Worm (Caenorhabditis elegans): ENCODE results near the gene srt-30.

srt-30 gene

ce11 chrV:3814009-3814408, 13.7 kb upstream of the srt-30 start:
- no peak for TF ChIP-seq T22C8.4 (GFP tag; IDR thresholded peaks at IDR 0.05)
- no peak for TF ChIP-seq cog-1 (tag; optimal IDR thresholded peaks at IDR 0.05)
- TF ChIP-seq med-1 (GFP tag; optimal IDR thresholded peaks at IDR 0.05; ENCODE audit: insufficient read depth) = no peak
- TF ChIP-seq flt-1 (GFP tag; IDR thresholded peaks at IDR 0.05) = no peak
- no peak for TF ChIP-seq ztf-29 (GFP tag; IDR thresholded peaks at IDR 0.05)
- no peak for TF ChIP-seq tab-1 (GFP tag; IDR thresholded peaks at IDR 0.05)
- no peak for TF ChIP-seq ref-1 (GFP tag; conservative IDR thresholded peaks at IDR 0.05)
- no peak for TF ChIP-seq ztf-23 (GFP tag; IDR thresholded peaks at IDR 0.05)
- TF ChIP-seq klf-2 (GFP tag; conservative IDR thresholded peaks at IDR 0.05) = no peak

- TF ChIP-seq tab-1 (GFP tag; IDR thresholded peaks at IDR 0.05) = no peak
- TF ChIP-seq T22C8.4 (GFP tag; IDR thresholded peaks at IDR 0.05) = no peak
- no peak for TF ChIP-seq cog-1 (tag; optimal IDR thresholded peaks at IDR 0.05)
- TF ChIP-seq med-1 (GFP tag; optimal IDR thresholded peaks at IDR 0.05; ENCODE audit: insufficient read depth) = no peak
- no peak for TF ChIP-seq klf-2 (GFP tag; conservative IDR thresholded peaks at IDR 0.05)
- no peak for TF ChIP-seq ztf-23 (GFP tag; IDR thresholded peaks at IDR 0.05)
- no peak for TF ChIP-seq flt-1 (GFP tag; IDR thresholded peaks at IDR 0.05)
- TF ChIP-seq ref-1 (GFP tag; conservative IDR thresholded peaks at IDR 0.05) = no peak
- TF ChIP-seq ztf-29 (GFP tag; IDR thresholded peaks at IDR 0.05) = no peak
Measured at ce11 chrV:3812291-3812690, 12.0 kb upstream of the srt-30 start, which contains the start of gene scl-12. TSS of gene scl-12 (plus strand) at chrV:3812591.

- TF ChIP-seq ref-1 (GFP tag; conservative IDR thresholded peaks at IDR 0.05) = no peak
- no peak for TF ChIP-seq med-1 (GFP tag; optimal IDR thresholded peaks at IDR 0.05; ENCODE audit: insufficient read depth)
- TF ChIP-seq klf-2 (GFP tag; conservative IDR thresholded peaks at IDR 0.05) = no peak
Measured at ce11 chrV:3811541-3811940, 11.3 kb upstream of the srt-30 start, which contains the start of gene scl-13. TSS of gene scl-13 (minus strand) at chrV:3811641.

- no peak for TF ChIP-seq ztf-29 (GFP tag; IDR thresholded peaks at IDR 0.05)
- no peak for TF ChIP-seq ref-1 (GFP tag; conservative IDR thresholded peaks at IDR 0.05)
Measured at ce11 chrV:3810035-3810434, 9.8 kb upstream of the srt-30 start.

- no peak for TF ChIP-seq ztf-29 (GFP tag; IDR thresholded peaks at IDR 0.05)
- TF ChIP-seq T22C8.4 (GFP tag; IDR thresholded peaks at IDR 0.05) = no peak
- TF ChIP-seq flt-1 (GFP tag; IDR thresholded peaks at IDR 0.05) = no peak
- TF ChIP-seq tab-1 (GFP tag; IDR thresholded peaks at IDR 0.05) = no peak
- TF ChIP-seq ref-1 (GFP tag; conservative IDR thresholded peaks at IDR 0.05) = no peak
- no peak for TF ChIP-seq klf-2 (GFP tag; conservative IDR thresholded peaks at IDR 0.05)
- no peak for TF ChIP-seq ztf-23 (GFP tag; IDR thresholded peaks at IDR 0.05)
- no peak for TF ChIP-seq cog-1 (tag; optimal IDR thresholded peaks at IDR 0.05)
- no peak for TF ChIP-seq med-1 (GFP tag; optimal IDR thresholded peaks at IDR 0.05; ENCODE audit: insufficient read depth)
Measured at ce11 chrV:3808336-3808735, 8.1 kb upstream of the srt-30 start, which contains the start of gene srw-6. TSS of gene srw-6 (plus strand) at chrV:3808636.

- no peak for TF ChIP-seq T22C8.4 (GFP tag; IDR thresholded peaks at IDR 0.05)
- no peak for TF ChIP-seq ztf-23 (GFP tag; IDR thresholded peaks at IDR 0.05)
- TF ChIP-seq ref-1 (GFP tag; conservative IDR thresholded peaks at IDR 0.05) = no peak
- no peak for TF ChIP-seq tab-1 (GFP tag; IDR thresholded peaks at IDR 0.05)
Measured at ce11 chrV:3807846-3808245, 7.6 kb upstream of the srt-30 start.

- TF ChIP-seq ref-1 (GFP tag; conservative IDR thresholded peaks at IDR 0.05) (no peak), klf-2 (GFP tag; conservative IDR thresholded peaks at IDR 0.05) (no peak), tab-1 (GFP tag; IDR thresholded peaks at IDR 0.05) (no peak), ztf-23 (GFP tag; IDR thresholded peaks at IDR 0.05) (no peak), ztf-29 (GFP tag; IDR thresholded peaks at IDR 0.05) (no peak), flt-1 (GFP tag; IDR thresholded peaks at IDR 0.05) (no peak), med-1 (GFP tag; optimal IDR thresholded peaks at IDR 0.05; ENCODE audit: insufficient read depth) (no peak), T22C8.4 (GFP tag; IDR thresholded peaks at IDR 0.05) (no peak), cog-1 (tag; optimal IDR thresholded peaks at IDR 0.05) (no peak)
Measured at ce11 chrV:3805961-3806360, 5.7 kb upstream of the srt-30 start, which contains the start of gene srw-7. TSS of gene srw-7 (plus strand) at chrV:3806261.

- TF ChIP-seq ztf-29 (GFP tag; IDR thresholded peaks at IDR 0.05) (no peak), klf-2 (GFP tag; conservative IDR thresholded peaks at IDR 0.05) (no peak), cog-1 (tag; optimal IDR thresholded peaks at IDR 0.05) (no peak), flt-1 (GFP tag; IDR thresholded peaks at IDR 0.05) (no peak), ref-1 (GFP tag; conservative IDR thresholded peaks at IDR 0.05) (no peak), tab-1 (GFP tag; IDR thresholded peaks at IDR 0.05) (no peak), ztf-23 (GFP tag; IDR thresholded peaks at IDR 0.05) (no peak), T22C8.4 (GFP tag; IDR thresholded peaks at IDR 0.05) (no peak), med-1 (GFP tag; optimal IDR thresholded peaks at IDR 0.05; ENCODE audit: insufficient read depth) (no peak)
Measured at ce11 chrV:3805499-3805898, 5.2 kb upstream of the srt-30 start, which contains the start of gene R08F11.4. TSS of gene R08F11.4 (minus strand) at chrV:3805527.

- TF ChIP-seq tab-1 (GFP tag; IDR thresholded peaks at IDR 0.05) (no peak), klf-2 (GFP tag; conservative IDR thresholded peaks at IDR 0.05) (no peak), cog-1 (tag; optimal IDR thresholded peaks at IDR 0.05) (no peak), med-1 (GFP tag; optimal IDR thresholded peaks at IDR 0.05; ENCODE audit: insufficient read depth) (no peak), ztf-23 (GFP tag; IDR thresholded peaks at IDR 0.05) (no peak), ref-1 (GFP tag; conservative IDR thresholded peaks at IDR 0.05) (no peak), T22C8.4 (GFP tag; IDR thresholded peaks at IDR 0.05) (no peak), flt-1 (GFP tag; IDR thresholded peaks at IDR 0.05) (no peak), ztf-29 (GFP tag; IDR thresholded peaks at IDR 0.05) (no peak)
Measured at ce11 chrV:3803343-3803742, 3.1 kb upstream of the srt-30 start, which contains the start of gene cyp-33C8. TSS of gene cyp-33C8 (minus strand) at chrV:3803542.

- no peak for TF ChIP-seq flt-1 (GFP tag; IDR thresholded peaks at IDR 0.05)
- TF ChIP-seq klf-2 (GFP tag; conservative IDR thresholded peaks at IDR 0.05) = no peak
- no peak for TF ChIP-seq T22C8.4 (GFP tag; IDR thresholded peaks at IDR 0.05)
- no peak for TF ChIP-seq tab-1 (GFP tag; IDR thresholded peaks at IDR 0.05)
- TF ChIP-seq med-1 (GFP tag; optimal IDR thresholded peaks at IDR 0.05; ENCODE audit: insufficient read depth) = no peak
- TF ChIP-seq ref-1 (GFP tag; conservative IDR thresholded peaks at IDR 0.05) = no peak
- no peak for TF ChIP-seq ztf-29 (GFP tag; IDR thresholded peaks at IDR 0.05)
Measured at ce11 chrV:3801787-3802417, 1.6 kb upstream of the srt-30 start.
